Worm (Caenorhabditis elegans) whole organism, young adult: ENCODE data around the gene C48A7.16.

Source experiments
- C17E4.6 ChIP-seq: fragments of 200-800 bp; sonication (Bioruptor generic); IDR thresholded peaks from 2 replicates; pipeline ENCODE4 v1.3.6; 2022; ENCODE audit warnings: missing genetic modification reagents, missing genetic modification characterization, missing compliant biosample characterization
- D2030.7 ChIP-seq: fragments of 200-800 bp; sonication (Bioruptor generic); IDR thresholded peaks from 2 replicates; pipeline ENCODE4 v1.3.6; 2022; ENCODE audit warnings: missing genetic modification reagents, missing genetic modification characterization, missing compliant biosample characterization
- F22D6.2 ChIP-seq: sonication (generic microtip); optimal IDR thresholded peaks from 2 replicates; lab custom pipeline; 2016; ENCODE audit warnings: mild to moderate bottlenecking, missing genetic modification characterization, missing compliant biosample characterization
- F37B4.10 ChIP-seq: fragments of 200-800 bp; sonication (Bioruptor generic); IDR thresholded peaks from 2 replicates; pipeline ENCODE4 v1.3.6; 2022; ENCODE audit warnings: missing genetic modification characterization, missing compliant biosample characterization
- F52B5.7 ChIP-seq: sonication (generic microtip); optimal IDR thresholded peaks from 2 replicates; lab custom pipeline; 2016; ENCODE audit warnings: mild to moderate bottlenecking, missing genetic modification characterization, missing compliant biosample characterization
- K11D2.4 ChIP-seq: fragments of 200-800 bp; sonication (Bioruptor generic); IDR thresholded peaks from 2 replicates; pipeline ENCODE4 v1.3.6; 2022; ENCODE audit warnings: missing genetic modification reagents, missing genetic modification characterization, missing compliant biosample characterization
- T07F8.4 ChIP-seq: sonication (generic microtip); optimal IDR thresholded peaks from 2 replicates; lab custom pipeline; 2016; ENCODE audit warnings: mild to moderate bottlenecking, missing genetic modification characterization, moderate library complexity, missing compliant biosample characterization
- Y79H2A.3 ChIP-seq: fragments of 200-800 bp; sonication (Bioruptor generic); conservative IDR thresholded peaks from 2 replicates; pipeline ENCODE4 v1.3.6; 2022; ENCODE audit warnings: missing genetic modification reagents, missing genetic modification characterization, missing compliant biosample characterization
- Y95B8A.8 ChIP-seq: fragments of 200-800 bp; sonication (Bioruptor generic); IDR thresholded peaks from 2 replicates; pipeline ENCODE4 v1.3.6; 2022; ENCODE audit warnings: missing genetic modification reagents, missing genetic modification characterization, missing compliant biosample characterization
- akir-1 ChIP-seq: fragments of 200-800 bp; sonication (Bioruptor generic); optimal IDR thresholded peaks from 2 replicates; lab custom pipeline; 2018; ENCODE audit warnings: mild to moderate bottlenecking, missing genetic modification characterization, moderate library complexity, missing compliant biosample characterization
- attf-3 ChIP-seq: fragments of 200-800 bp; sonication (Bioruptor generic); conservative IDR thresholded peaks from 2 replicates; pipeline ENCODE4 v1.3.6; 2022; ENCODE audit warnings: missing genetic modification reagents, missing genetic modification characterization, missing compliant biosample characterization
- cebp-2 ChIP-seq: fragments of 200-800 bp; sonication (Bioruptor generic); IDR thresholded peaks from 2 replicates; pipeline ENCODE4 v1.3.6; 2022; ENCODE audit warnings: missing genetic modification characterization, missing compliant biosample characterization
- ceh-27 ChIP-seq: fragments of 200-800 bp; sonication (Bioruptor generic); optimal IDR thresholded peaks from 2 replicates; lab custom pipeline; 2018; ENCODE audit warnings: mild to moderate bottlenecking, missing genetic modification characterization, moderate library complexity, missing compliant biosample characterization
- efl-1 ChIP-seq: fragments of 150-350 bp; optimal IDR thresholded peaks from 2 replicates; lab custom pipeline; 2014; ENCODE audit warnings: missing biosample characterization, missing genetic modification reagents, missing genetic modification characterization
- egl-44 ChIP-seq: fragments of 200-800 bp; sonication (Bioruptor generic); IDR thresholded peaks from 2 replicates; pipeline ENCODE4 v1.3.6; 2022; ENCODE audit warnings: missing genetic modification reagents, missing genetic modification characterization, missing compliant biosample characterization
- ekl-4 ChIP-seq: fragments of 200-800 bp; sonication (Bioruptor generic); IDR thresholded peaks from 2 replicates; pipeline ENCODE4 v1.3.6; 2022; ENCODE audit warnings: missing genetic modification reagents, missing genetic modification characterization, missing compliant biosample characterization
- ets-4 ChIP-seq: fragments of 200-800 bp; sonication (Bioruptor generic); optimal IDR thresholded peaks from 2 replicates; lab custom pipeline; 2018; ENCODE audit warnings: mild to moderate bottlenecking, missing genetic modification characterization, missing compliant biosample characterization
- hmg-1.2 ChIP-seq: fragments of 200-800 bp; sonication (Bioruptor generic); IDR thresholded peaks from 2 replicates; pipeline ENCODE4 v1.3.6; 2022; ENCODE audit warnings: missing genetic modification reagents, missing genetic modification characterization, missing compliant biosample characterization
- hsf-1 ChIP-seq: fragments of 200-800 bp; sonication (Bioruptor generic); IDR thresholded peaks from 2 replicates; pipeline ENCODE4 v1.3.6; 2022; ENCODE audit warnings: missing genetic modification reagents, missing genetic modification characterization, missing compliant biosample characterization
- lag-1 ChIP-seq: fragments of 200-800 bp; sonication (Bioruptor generic); IDR thresholded peaks from 2 replicates; pipeline ENCODE4 v1.3.6; 2022; ENCODE audit warnings: missing genetic modification reagents, missing genetic modification characterization, missing compliant biosample characterization
- lin-26 ChIP-seq: fragments of 200-800 bp; sonication (Bioruptor generic); IDR thresholded peaks from 2 replicates; pipeline ENCODE4 v1.3.6; 2022; ENCODE audit warnings: missing genetic modification reagents, missing genetic modification characterization, missing compliant biosample characterization
- madf-10 ChIP-seq: sonication (generic microtip); optimal IDR thresholded peaks from 2 replicates; lab custom pipeline; 2016; ENCODE audit warnings: mild to moderate bottlenecking, missing genetic modification characterization, missing compliant biosample characterization
- madf-6 ChIP-seq: fragments of 200-800 bp; sonication (Bioruptor generic); IDR thresholded peaks from 2 replicates; pipeline ENCODE4 v1.3.6; 2022; ENCODE audit warnings: missing genetic modification reagents, missing genetic modification characterization, missing compliant biosample characterization
- mel-28 ChIP-seq: sonication (generic microtip); optimal IDR thresholded peaks from 2 replicates; lab custom pipeline; 2016; ENCODE audit warnings: borderline replicate concordance, mild to moderate bottlenecking, missing genetic modification characterization, missing compliant biosample characterization
- nfya-1 ChIP-seq: sonication (generic microtip); optimal IDR thresholded peaks from 2 replicates; lab custom pipeline; 2017; ENCODE audit warnings: antibody characterized with exemption, missing compliant biosample characterization, missing genetic modification characterization, borderline replicate concordance; ENCODE audit not compliant: insufficient read depth
- nfya-2 ChIP-seq: fragments of 200-800 bp; sonication (Bioruptor generic); IDR thresholded peaks from 2 replicates; pipeline ENCODE4 v1.3.6; 2022; ENCODE audit warnings: missing genetic modification reagents, missing genetic modification characterization, missing compliant biosample characterization
- nfyb-1 ChIP-seq: fragments of 200-800 bp; sonication (Bioruptor generic); IDR thresholded peaks from 2 replicates; pipeline ENCODE4 v1.3.6; 2022; ENCODE audit warnings: missing genetic modification reagents, missing genetic modification characterization, missing compliant biosample characterization
- pha-4 ChIP-seq: fragments of 150-350 bp; sonication (generic microtip); optimal IDR thresholded peaks from 2 replicates; lab custom pipeline; 2014; ENCODE audit warnings: missing biosample characterization, missing genetic modification reagents, missing genetic modification characterization
- rcor-1 ChIP-seq: fragments of 200-800 bp; sonication (Bioruptor generic); IDR thresholded peaks from 2 replicates; pipeline ENCODE4 v1.3.6; 2022; ENCODE audit warnings: missing genetic modification reagents, missing genetic modification characterization, missing compliant biosample characterization
- snpc-1.1 ChIP-seq: sonication (generic microtip); optimal IDR thresholded peaks from 2 replicates; lab custom pipeline; 2017; ENCODE audit warnings: missing genetic modification characterization, mild to moderate bottlenecking, missing compliant biosample characterization, antibody characterized with exemption, moderate library complexity, missing genotype, missing genetic modification reagents; ENCODE audit not compliant: insufficient read depth
- snpc-1.3 ChIP-seq: sonication (generic microtip); optimal IDR thresholded peaks from 2 replicates; lab custom pipeline; 2017; ENCODE audit warnings: missing genetic modification characterization, mild to moderate bottlenecking, missing compliant biosample characterization, antibody characterized with exemption, moderate library complexity, missing genotype, missing genetic modification reagents; ENCODE audit not compliant: insufficient read depth
- somi-1 ChIP-seq: fragments of 200-800 bp; sonication (Bioruptor generic); optimal IDR thresholded peaks from 2 replicates; lab custom pipeline; 2018; ENCODE audit warnings: mild to moderate bottlenecking, missing genetic modification characterization, missing compliant biosample characterization
- tbp1 ChIP-seq: fragments of 200-800 bp; sonication (Bioruptor generic); optimal IDR thresholded peaks from 2 replicates; lab custom pipeline; 2018; ENCODE audit warnings: mild to moderate bottlenecking, missing genetic modification characterization, missing compliant biosample characterization
- tlf-1 ChIP-seq: fragments of 200-800 bp; sonication (Bioruptor generic); optimal IDR thresholded peaks from 2 replicates; lab custom pipeline; 2018; ENCODE audit warnings: mild to moderate bottlenecking, missing genetic modification characterization, missing compliant biosample characterization
- unc-62 ChIP-seq: fragments of 150-350 bp; optimal IDR thresholded peaks from 2 replicates; lab custom pipeline; 2014; ENCODE audit warnings: missing biosample characterization, missing genetic modification reagents, missing genetic modification characterization
- zfh-2 ChIP-seq: fragments of 200-800 bp; sonication (Bioruptor generic); conservative IDR thresholded peaks from 2 replicates; pipeline ENCODE4 v1.3.6; 2022; ENCODE audit warnings: missing genetic modification reagents, missing genetic modification characterization, missing compliant biosample characterization
- ztf-18 ChIP-seq: sonication (generic microtip); optimal IDR thresholded peaks from 2 replicates; lab custom pipeline; 2016; ENCODE audit warnings: missing genotype, mild to moderate bottlenecking, missing genetic modification characterization, missing compliant biosample characterization
- ztf-22 ChIP-seq: fragments of 200-800 bp; sonication (Bioruptor generic); optimal IDR thresholded peaks from 2 replicates; lab custom pipeline; 2018; ENCODE audit warnings: mild to moderate bottlenecking, missing genetic modification characterization, moderate library complexity, missing compliant biosample characterization
- ztf-26 ChIP-seq: sonication (generic microtip); optimal IDR thresholded peaks from 2 replicates; lab custom pipeline; 2017; ENCODE audit warnings: missing genetic modification characterization, missing compliant biosample characterization

Gene C48A7.16

DNA sequence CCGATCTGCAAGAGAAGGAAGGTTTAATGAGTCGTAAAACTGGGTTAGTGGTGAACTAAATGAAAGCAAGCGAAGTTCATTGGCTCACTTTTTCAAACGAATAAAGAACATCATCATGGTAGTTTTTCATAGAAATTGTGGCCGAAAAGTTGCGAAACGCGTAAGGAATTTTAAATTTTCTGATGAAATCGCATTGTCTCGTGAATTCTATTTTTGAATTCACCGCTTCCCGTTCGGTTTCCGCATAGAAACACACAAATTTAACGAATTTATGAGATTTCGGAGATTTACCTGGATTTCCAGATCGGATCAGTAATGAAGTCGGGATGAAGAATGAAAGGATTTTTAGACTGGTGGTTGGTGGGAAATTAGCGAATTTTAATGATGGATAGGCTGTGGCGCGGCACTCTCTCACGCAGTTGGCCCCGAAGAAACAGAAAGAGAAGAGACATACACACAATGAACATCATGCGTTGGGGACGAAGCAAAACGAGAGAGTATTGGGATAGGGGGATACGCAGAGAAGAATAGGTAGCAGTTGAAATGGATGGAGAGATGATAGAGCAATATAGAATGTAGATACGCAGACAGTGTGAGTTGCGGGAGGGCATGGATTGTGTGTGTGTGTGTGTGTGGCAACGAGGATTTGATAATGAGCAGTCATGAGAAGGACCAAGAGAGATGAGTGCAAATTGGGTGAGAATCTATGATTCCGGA, 18.3 kb upstream of the C48A7.16 start (continued):
- TF ChIP-seq ztf-26 (no peak), tlf-1 (GFP tag; lab: Kevin White, UChicago) (no peak), nfyb-1 (no peak), efl-1 (GFP tag; lab: Kevin White, UChicago) (no peak), egl-44 (GFP tag; lab: Robert Waterston, UW) (no peak), hmg-1.2 (GFP tag; lab: Robert Waterston, UW) (peak; percentile 91), snpc-1.3 (no peak), madf-6 (GFP tag; lab: Robert Waterston, UW) (no peak), zfh-2 (no peak), hsf-1 (no peak), lin-26 (GFP tag; lab: Robert Waterston, UW) (peak; percentile 37; the same call in 1 of the 2 replicates), akir-1 (GFP tag; lab: Kevin White, UChicago) (no peak), pha-4 (tag; lab: Kevin White, UChicago) (no peak), C17E4.6 (GFP tag; lab: Robert Waterston, UW) (no peak), snpc-1.1 (no peak), F37B4.10 (GFP tag; lab: Robert Waterston, UW) (no peak), D2030.7 (no peak), ekl-4 (GFP tag; lab: Robert Waterston, UW) (no peak), K11D2.4 (GFP tag; lab: Robert Waterston, UW) (no peak), rcor-1 (0 out of 2 replicates have a peak, but pooled peaks have one; percentile 10), ztf-22 (GFP tag; lab: Kevin White, UChicago) (no peak), tbp1 (GFP tag; lab: Kevin White, UChicago) (peak; percentile 3), T07F8.4 (tag; lab: Kevin White, UChicago) (no peak), lag-1 (GFP tag; lab: Robert Waterston, UW) (no peak)

DNA sequence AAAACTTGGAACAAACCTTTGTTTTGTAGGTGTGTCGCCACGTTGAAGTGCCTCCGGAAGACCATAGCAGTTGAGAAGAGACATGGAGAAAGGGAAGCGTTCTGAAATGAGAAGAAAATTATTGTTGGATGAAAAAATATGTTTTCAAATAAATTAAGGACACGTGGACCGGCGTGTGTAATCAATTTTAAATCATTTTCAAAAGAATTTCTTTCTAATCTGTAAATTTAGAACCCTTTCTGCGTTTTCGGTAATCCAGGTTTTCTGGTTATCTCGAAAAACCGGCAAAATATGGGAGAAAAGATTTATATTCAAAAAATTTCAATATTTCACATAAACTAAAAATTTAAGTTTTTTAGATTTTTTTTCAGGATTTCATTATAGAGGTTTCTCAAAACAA, 16.4 kb upstream of the C48A7.16 start, which contains the start of gene mob-3:
Gene mob-3 (minus strand): TSS at position 101 of the 400 bp plus-strand sequence.
- TF ChIP-seq F52B5.7 (tag; lab: Kevin White, UChicago) (no peak), somi-1 (GFP tag; lab: Kevin White, UChicago) (no peak), Y79H2A.3 (GFP tag; lab: Robert Waterston, UW) (no peak), nfya-2 (GFP tag; lab: Robert Waterston, UW) (no peak), nfya-1 (tag; lab: Kevin White, UChicago) (no peak), mel-28 (tag; lab: Kevin White, UChicago) (no peak), attf-3 (GFP tag; lab: Robert Waterston, UW) (no peak), ztf-18 (tag; lab: Kevin White, UChicago) (no peak), madf-10 (tag; lab: Kevin White, UChicago) (no peak), cebp-2 (GFP tag; lab: Robert Waterston, UW) (no peak), hsf-1 (no peak), ceh-27 (GFP tag; lab: Kevin White, UChicago) (no peak), ets-4 (GFP tag; lab: Kevin White, UChicago) (no peak), F22D6.2 (tag; lab: Kevin White, UChicago) (no peak), Y95B8A.8 (GFP tag; lab: Robert Waterston, UW) (no peak), unc-62 (GFP tag; lab: Kevin White, UChicago) (no peak)
